Worm (Caenorhabditis elegans) whole organism, mixed stage, embryonic: ENCODE measurements around the gene lec-11.
"Not testable (repeated sequence)": the region's sequence is repeated elsewhere in the genome, so short reads cannot be mapped to it uniquely, and the experiment has no call there.

Experiments used
- blmp-1 ChIP-seq: fragments of 150-350 bp; optimal IDR thresholded peaks from 2 replicates; lab custom pipeline; 2014; ENCODE audit warnings: missing biosample characterization, missing genetic modification characterization
- ces-1 ChIP-seq: fragments of 150-350 bp; optimal IDR thresholded peaks from 2 replicates; lab custom pipeline; 2014; ENCODE audit warnings: missing biosample characterization, missing genetic modification reagents, missing genetic modification characterization
- elt-1 ChIP-seq: sonication (generic microtip); optimal IDR thresholded peaks from 2 replicates; lab custom pipeline; 2017; ENCODE audit warnings: missing genetic modification characterization, mild to moderate bottlenecking, missing compliant biosample characterization, antibody characterized with exemption, moderate library complexity, borderline replicate concordance; ENCODE audit not compliant: insufficient read depth
- lin-13 ChIP-seq: fragments of 150-350 bp; optimal IDR thresholded peaks from 2 replicates; lab custom pipeline; 2014; ENCODE audit warnings: missing biosample characterization, missing genetic modification characterization
- mep-1 ChIP-seq: fragments of 150-350 bp; optimal IDR thresholded peaks from 2 replicates; lab custom pipeline; 2017; ENCODE audit warnings: missing biosample characterization, missing genetic modification reagents, missing genetic modification characterization, inconsistent platforms
- tbx-8 ChIP-seq: fragments of 200-800 bp; sonication (Bioruptor generic); optimal IDR thresholded peaks from 2 replicates; lab custom pipeline; 2018; ENCODE audit warnings: mild to moderate bottlenecking, missing genetic modification characterization, moderate library complexity, missing compliant biosample characterization
- unc-120 ChIP-seq: sonication (generic microtip); optimal IDR thresholded peaks from 2 replicates; lab custom pipeline; 2017; ENCODE audit warnings: missing genetic modification characterization, missing compliant biosample characterization; ENCODE audit not compliant: poor library complexity, severe bottlenecking
- unc-62 ChIP-seq: fragments of 150-350 bp; optimal IDR thresholded peaks from 2 replicates; lab custom pipeline; 2014; ENCODE audit warnings: missing biosample characterization, missing genetic modification reagents, missing genetic modification characterization

- not testable (repeated sequence) for TF ChIP-seq mep-1; elt-1 (tag; lab: Kevin White, UChicago); tbx-8 (GFP tag; lab: Kevin White, UChicago); blmp-1; ces-1 (GFP tag; lab: Kevin White, UChicago); unc-62; lin-13 (tag; lab: Kevin White, UChicago); unc-120
Measured at ce11 chrIV:6597918-6598317, 8.0 kb upstream of the lec-11 start, which contains the start of gene nspb-4.
